Worm (Caenorhabditis elegans): Measurements from ENCODE around the gene ZK809.5.

ZK809.5 gene

ce11 chrIV:11625482-11625881 lies 31.0 kb upstream of the ZK809.5 start, which contains the start of gene lys-5:
Gene lys-5, minus strand, starts transcription at chrIV:11625582.
- TF ChIP-seq dmd-9 (GFP tag; IDR thresholded peaks at IDR 0.05), result no peak
- TF ChIP-seq T20F7.1 (GFP tag; optimal IDR thresholded peaks at IDR 0.05), result no peak
- TF ChIP-seq hmg-1.1 (GFP tag; IDR thresholded peaks at IDR 0.05), result no peak
- TF ChIP-seq aha-1 (tag), result peak; percentile 41
- no peak for TF ChIP-seq ZK546.5 (tag; optimal IDR thresholded peaks at IDR 0.05)
- TF ChIP-seq F37D6.2 (tag; optimal IDR thresholded peaks at IDR 0.05), result no peak
- no peak for TF ChIP-seq pha-4 (GFP tag; IDR thresholded peaks at IDR 0.05)
- no peak for TF ChIP-seq pha-4 (tag; optimal IDR thresholded peaks at IDR 0.05)

DNA sequence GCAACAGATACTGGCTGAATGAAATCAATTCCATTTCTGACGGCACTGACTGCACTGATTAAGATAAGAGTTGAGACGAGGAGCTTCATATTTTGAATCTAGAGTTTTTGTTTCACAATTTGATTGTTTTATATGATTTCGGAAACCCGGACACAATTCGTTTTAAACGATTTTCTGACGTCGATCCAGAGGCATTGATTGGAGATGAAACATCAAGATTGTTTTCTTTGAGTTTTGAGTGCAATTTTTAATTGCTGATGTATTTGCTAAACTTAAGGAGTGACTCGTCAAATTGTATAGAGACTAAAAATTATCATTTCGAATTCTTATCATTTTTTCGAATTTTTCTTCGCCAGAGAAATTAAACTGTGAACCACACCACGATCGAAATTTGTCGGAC lies 28.7 kb upstream of the ZK809.5 start, which contains the start of gene lys-6:
Gene lys-6, minus strand, starts transcription at position 101 of the 400 bp plus-strand sequence.
- TF ChIP-seq fkh-10 (GFP tag; optimal IDR thresholded peaks at IDR 0.05) (no peak), vab-7 (GFP tag; IDR thresholded peaks at IDR 0.05) (no peak), ceh-28 (tag; optimal IDR thresholded peaks at IDR 0.05) (no peak), hlh-11 (tag; optimal IDR thresholded peaks at IDR 0.05) (no peak), ctbp-1 (GFP tag; IDR thresholded peaks at IDR 0.05) (no peak), nhr-77 (tag; optimal IDR thresholded peaks at IDR 0.05) (no peak), ceh-62 (tag; optimal IDR thresholded peaks at IDR 0.05) (no peak), spr-1 (tag; optimal IDR thresholded peaks at IDR 0.05) (no peak), madf-5 (GFP tag; IDR thresholded peaks at IDR 0.05) (no peak), cey-2 (tag; optimal IDR thresholded peaks at IDR 0.05; ENCODE audit: borderline replicate concordance, insufficient read depth) (no peak), nhr-11 (tag; optimal IDR thresholded peaks at IDR 0.05) (no peak)

ce11 chrIV:11631750-11632149 lies 24.8 kb upstream of the ZK809.5 start, which contains the start of gene F58B3.4:
Gene F58B3.4, minus strand, starts transcription at chrIV:11631850.
- no peak for TF ChIP-seq lin-13 (GFP tag; optimal IDR thresholded peaks at IDR 0.05)
- TF ChIP-seq dmd-9 (GFP tag; IDR thresholded peaks at IDR 0.05), result no peak
- TF ChIP-seq fkh-10 (GFP tag; optimal IDR thresholded peaks at IDR 0.05), result no peak
- TF ChIP-seq dpl-1 (GFP tag; optimal IDR thresholded peaks at IDR 0.05), result no peak
- TF ChIP-seq zfp-2 (tag; optimal IDR thresholded peaks at IDR 0.05), result no peak
- TF ChIP-seq hmg-1.1 (GFP tag; IDR thresholded peaks at IDR 0.05), result no peak
- TF ChIP-seq nhr-111 (GFP tag; optimal IDR thresholded peaks at IDR 0.05), result no peak

DNA sequence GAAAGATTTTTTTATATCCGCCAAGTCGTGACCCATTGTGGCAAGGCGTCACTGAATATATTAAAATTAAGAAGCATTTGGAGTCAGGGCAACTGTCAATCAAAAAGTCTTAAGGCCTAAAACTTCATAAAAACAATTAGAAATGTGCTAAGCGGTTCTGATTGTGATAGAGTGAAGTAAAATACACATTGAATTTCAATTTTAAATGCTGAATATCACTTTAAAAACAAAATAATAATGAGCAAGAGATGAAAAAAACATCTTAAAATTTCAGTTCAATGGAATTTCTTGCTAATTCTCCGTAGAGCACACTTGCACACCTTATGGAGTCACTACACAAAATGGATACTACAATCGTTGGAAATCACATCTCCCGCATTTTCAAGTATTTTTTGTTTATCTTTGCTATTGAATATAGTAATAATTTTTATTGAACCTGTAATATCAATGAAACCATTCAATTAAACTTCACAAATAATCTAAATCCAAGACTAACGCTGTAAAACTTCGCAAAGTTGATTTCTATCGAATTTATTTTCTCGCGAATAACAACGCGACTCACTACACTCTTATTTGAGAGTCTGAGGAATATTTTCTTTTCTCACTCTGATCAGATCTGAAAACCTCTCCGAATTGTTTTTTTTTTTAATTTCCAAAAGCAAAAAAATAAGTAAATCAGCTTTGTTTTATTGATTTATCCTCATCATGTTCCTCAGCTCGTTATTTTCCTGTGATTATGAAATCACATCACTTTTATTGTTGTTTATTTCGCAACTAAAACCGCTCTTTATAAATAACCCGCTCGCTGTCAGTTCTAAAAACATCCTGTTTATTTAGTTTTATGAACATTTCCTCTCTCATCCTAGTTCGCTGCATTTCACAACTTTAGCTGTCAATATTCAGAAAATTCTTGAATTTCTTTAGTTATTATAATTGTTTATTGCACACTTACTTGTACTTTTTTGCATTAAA lies 20.8 kb upstream of the ZK809.5 start, which contains the start of gene mars-1:
Gene mars-1, minus strand, starts transcription at position 51 of the 972 bp plus-strand sequence.
- peak in 1 of 2 experiments; percentile 74 for TF ChIP-seq hif-1 (tag; optimal IDR thresholded peaks at IDR 0.05)
- TF ChIP-seq dve-1 (tag; optimal IDR thresholded peaks at IDR 0.05; ENCODE audit: insufficient read depth), result peak; percentile 45
- TF ChIP-seq tra-1 (GFP tag; IDR thresholded peaks at IDR 0.05), result no peak
- TF ChIP-seq pha-4 (GFP tag; IDR thresholded peaks at IDR 0.05), result no peak
- no peak for TF ChIP-seq pha-4 (tag; optimal IDR thresholded peaks at IDR 0.05)
- TF ChIP-seq unc-39 (tag; optimal IDR thresholded peaks at IDR 0.05), result no peak
- TF ChIP-seq mdl-1 (tag; optimal IDR thresholded peaks at IDR 0.05), result peak in 1 of 2 experiments; percentile 15
- no peak for TF ChIP-seq lin-39 (tag; optimal IDR thresholded peaks at IDR 0.05)
- no peak for TF ChIP-seq F26F4.8 (GFP tag; conservative IDR thresholded peaks at IDR 0.05)
- no peak for TF ChIP-seq nhr-111 (GFP tag; optimal IDR thresholded peaks at IDR 0.05)
- TF ChIP-seq rbr-2 (tag; optimal IDR thresholded peaks at IDR 0.05), result peak; percentile 62
- TF ChIP-seq nhr-28 (tag; optimal IDR thresholded peaks at IDR 0.05), result peak; percentile 41
- peak; percentile 50 for TF ChIP-seq unc-130 (GFP tag; optimal IDR thresholded peaks at IDR 0.05)
- TF ChIP-seq madf-9 (GFP tag; conservative IDR thresholded peaks at IDR 0.05), result no peak
- TF ChIP-seq F37D6.2 (tag; optimal IDR thresholded peaks at IDR 0.05), result peak; percentile 33
- TF ChIP-seq ZK337.2 (GFP tag; IDR thresholded peaks at IDR 0.05), result no peak
- 0 out of 2 replicates have a peak, but pooled peaks have one; percentile 14 for TF ChIP-seq hmg-1.1 (GFP tag; IDR thresholded peaks at IDR 0.05)
- TF ChIP-seq nhr-10 (tag; optimal IDR thresholded peaks at IDR 0.05), result no peak
- no peak for TF ChIP-seq ztf-11 (tag; optimal IDR thresholded peaks at IDR 0.05)
- no peak for TF ChIP-seq sdz-12 (GFP tag; optimal IDR thresholded peaks at IDR 0.05)
- no peak for TF ChIP-seq Y105C5A.15 (GFP tag; IDR thresholded peaks at IDR 0.05)
- TF ChIP-seq mxl-3 (GFP tag; optimal IDR thresholded peaks at IDR 0.05), result peak; percentile 52
- TF ChIP-seq lin-38 (GFP tag; IDR thresholded peaks at IDR 0.05), result peak; percentile 96
- peak in 1 of 2 experiments; percentile 51 for TF ChIP-seq unc-62 (GFP tag; optimal IDR thresholded peaks at IDR 0.05 in 1 of 2)
- TF ChIP-seq unc-62 (tag; optimal IDR thresholded peaks at IDR 0.05), result no peak
- TF ChIP-seq zfp-2 (tag; optimal IDR thresholded peaks at IDR 0.05), result no peak
- no peak for TF ChIP-seq F44E2.7 (GFP tag; IDR thresholded peaks at IDR 0.05)
